Fruit fly (Drosophila melanogaster) whole organism, embryonic: ENCODE data around the gene Ilp6.
A peak's percentile ranks its signal among the peaks of the same experiment; 100 is the strongest.

Experiments used
- BtbVII ChIP-seq: fragments of 200-800 bp; sonication (Bioruptor generic); optimal IDR thresholded peaks from 3 replicates; lab custom pipeline; 2017; ENCODE audit warnings: missing biosample characterization, mild to moderate bottlenecking, missing genetic modification characterization
- CG10267 ChIP-seq: fragments of 200-800 bp; sonication (Bioruptor generic); optimal IDR thresholded peaks from 2 replicates; lab custom pipeline; 2018; ENCODE audit warnings: missing biosample characterization, mild to moderate bottlenecking, missing genetic modification characterization, moderate library complexity
- CG10979 ChIP-seq: fragments of 200-800 bp; sonication (Bioruptor generic); optimal IDR thresholded peaks from 2 replicates; lab custom pipeline; 2018; ENCODE audit warnings: missing biosample characterization, mild to moderate bottlenecking, missing genetic modification characterization, moderate library complexity
- CG11696 ChIP-seq: fragments of 200-800 bp; sonication (Bioruptor generic); IDR thresholded peaks from 2 replicates; pipeline ENCODE4 v1.3.6; 2022; ENCODE audit warnings: missing biosample characterization, missing genetic modification characterization
- CG11723 ChIP-seq: fragments of 200-800 bp; sonication (Bioruptor generic); optimal IDR thresholded peaks from 2 replicates; lab custom pipeline; 2017; ENCODE audit warnings: missing biosample characterization, mild to moderate bottlenecking, missing genetic modification characterization
- CG13894 ChIP-seq: fragments of 200-800 bp; sonication (Bioruptor generic); optimal IDR thresholded peaks from 3 replicates; lab custom pipeline; 2018; ENCODE audit warnings: missing biosample characterization, mild to moderate bottlenecking, missing genetic modification characterization, moderate library complexity
- CG15073 ChIP-seq: fragments of 200-800 bp; sonication (Bioruptor generic); optimal IDR thresholded peaks from 2 replicates; lab custom pipeline; 2016; ENCODE audit warnings: missing biosample characterization, missing genetic modification characterization
- CG17359 ChIP-seq: fragments of 200-800 bp; sonication (Bioruptor generic); optimal IDR thresholded peaks from 3 replicates; lab custom pipeline; 2018; ENCODE audit warnings: missing biosample characterization, mild to moderate bottlenecking, missing genetic modification characterization, moderate library complexity
- CG18262 ChIP-seq: fragments of 200-800 bp; optimal IDR thresholded peaks from 3 replicates; lab custom pipeline; 2019; ENCODE audit warnings: missing biosample characterization, mild to moderate bottlenecking, missing genetic modification characterization, moderate library complexity
- CG18764 ChIP-seq: fragments of 200-800 bp; sonication (Bioruptor generic); optimal IDR thresholded peaks from 3 replicates; lab custom pipeline; 2016; ENCODE audit warnings: missing biosample characterization, missing genetic modification characterization
- CG2678 ChIP-seq: fragments of 200-800 bp; sonication (Bioruptor generic); optimal IDR thresholded peaks from 3 replicates; lab custom pipeline; 2019; ENCODE audit warnings: missing biosample characterization, mild to moderate bottlenecking, missing genetic modification characterization, moderate library complexity
- CG31365 ChIP-seq: fragments of 200-800 bp; sonication (Bioruptor generic); optimal IDR thresholded peaks from 2 replicates; lab custom pipeline; 2018; ENCODE audit warnings: missing biosample characterization, mild to moderate bottlenecking, missing genetic modification characterization
- CG32767 ChIP-seq: fragments of 200-800 bp; sonication (Bioruptor generic); IDR thresholded peaks from 2 replicates; pipeline ENCODE4 v1.3.6; 2022; ENCODE audit warnings: missing biosample characterization, missing genetic modification characterization
- CG34376 ChIP-seq: fragments of 200-800 bp; sonication (Bioruptor generic); optimal IDR thresholded peaks from 2 replicates; lab custom pipeline; 2018; ENCODE audit warnings: missing biosample characterization, mild to moderate bottlenecking, missing genetic modification characterization
- CG3838 ChIP-seq: fragments of 200-800 bp; sonication (Bioruptor generic); optimal IDR thresholded peaks from 3 replicates; lab custom pipeline; 2016; ENCODE audit warnings: missing biosample characterization, missing genetic modification characterization
- CG3847 ChIP-seq: fragments of 200-800 bp; sonication (Bioruptor generic); IDR thresholded peaks from 2 replicates; pipeline ENCODE4 v1.3.6; 2022; ENCODE audit warnings: missing biosample characterization, missing genetic modification characterization
- CG4328 ChIP-seq: fragments of 200-800 bp; sonication (Bioruptor generic); optimal IDR thresholded peaks from 3 replicates; lab custom pipeline; 2017; ENCODE audit warnings: missing biosample characterization, missing genetic modification reagents, missing genetic modification characterization
- CG4404 ChIP-seq: fragments of 200-800 bp; sonication (Bioruptor generic); IDR thresholded peaks from 2 replicates; pipeline ENCODE4 v1.3.6; 2022; ENCODE audit warnings: missing biosample characterization, missing genetic modification characterization
- CG4707 ChIP-seq: fragments of 200-800 bp; sonication (Bioruptor generic); optimal IDR thresholded peaks from 2 replicates; lab custom pipeline; 2018; ENCODE audit warnings: missing biosample characterization, mild to moderate bottlenecking, missing genetic modification characterization, moderate library complexity
- CG5953 ChIP-seq: fragments of 200-800 bp; sonication (Bioruptor generic); IDR thresholded peaks from 2 replicates; pipeline ENCODE4 v1.3.6; 2022; ENCODE audit warnings: missing biosample characterization, missing genetic modification characterization
- CG6854 ChIP-seq: fragments of 200-800 bp; sonication (Bioruptor generic); optimal IDR thresholded peaks from 3 replicates; lab custom pipeline; 2017; ENCODE audit warnings: missing biosample characterization, mild to moderate bottlenecking, missing genetic modification characterization
- CG8290 ChIP-seq, 3 experiments: fragments of 200-800 bp; sonication (Bioruptor generic); optimal IDR thresholded peaks; 2 replicates each; lab custom pipeline; 2016 to 2019; ENCODE audit warnings: missing biosample characterization in 3 of 3, missing genetic modification characterization in 3 of 3, mild to moderate bottlenecking in 2 of 3, moderate library complexity in 1 of 3
- CG9817 ChIP-seq: fragments of 200-800 bp; sonication (Bioruptor generic); optimal IDR thresholded peaks from 2 replicates; lab custom pipeline; 2018; ENCODE audit warnings: missing biosample characterization, mild to moderate bottlenecking, missing genetic modification characterization, moderate library complexity
- CkIIα-i1 ChIP-seq: fragments of 200-800 bp; sonication (Bioruptor generic); IDR thresholded peaks from 2 replicates; pipeline ENCODE4 v1.3.6; 2022; ENCODE audit warnings: missing biosample characterization, missing genetic modification characterization
- D19A ChIP-seq: fragments of 200-800 bp; optimal IDR thresholded peaks from 3 replicates; lab custom pipeline; 2019; ENCODE audit warnings: missing biosample characterization, mild to moderate bottlenecking, missing genetic modification characterization, moderate library complexity
- Meics ChIP-seq: fragments of 200-800 bp; sonication (Bioruptor generic); optimal IDR thresholded peaks from 2 replicates; lab custom pipeline; 2017; ENCODE audit warnings: missing biosample characterization, mild to moderate bottlenecking, missing genetic modification characterization
- Nf-YB ChIP-seq: fragments of 200-800 bp; sonication (Bioruptor generic); optimal IDR thresholded peaks from 3 replicates; lab custom pipeline; 2019; ENCODE audit warnings: missing biosample characterization, mild to moderate bottlenecking, missing genetic modification characterization, moderate library complexity
- Oli ChIP-seq: fragments of 200-800 bp; sonication (Bioruptor generic); optimal IDR thresholded peaks from 2 replicates; lab custom pipeline; 2018; ENCODE audit warnings: missing biosample characterization, mild to moderate bottlenecking, missing genetic modification characterization, moderate library complexity
- Six4 ChIP-seq: fragments of 200-800 bp; sonication (Bioruptor generic); optimal IDR thresholded peaks from 2 replicates; lab custom pipeline; 2016; ENCODE audit warnings: missing biosample characterization, missing genetic modification characterization
- Sry-δ ChIP-seq: fragments of 200-800 bp; sonication (Bioruptor generic); optimal IDR thresholded peaks from 2 replicates; lab custom pipeline; 2016; ENCODE audit warnings: missing biosample characterization, missing genetic modification characterization
- Usf ChIP-seq: fragments of 200-800 bp; sonication (Bioruptor generic); optimal IDR thresholded peaks from 2 replicates; lab custom pipeline; 2017; ENCODE audit warnings: missing genotype, missing biosample characterization, missing genetic modification characterization
- cg ChIP-seq: fragments of 200-800 bp; sonication (Bioruptor generic); optimal IDR thresholded peaks from 3 replicates; lab custom pipeline; 2019; ENCODE audit warnings: missing biosample characterization, mild to moderate bottlenecking, missing genetic modification characterization, moderate library complexity
- corto ChIP-seq: fragments of 200-800 bp; sonication (Bioruptor generic); optimal IDR thresholded peaks from 2 replicates; lab custom pipeline; 2016; ENCODE audit warnings: missing biosample characterization, mild to moderate bottlenecking, missing genetic modification characterization, moderate library complexity
- exex ChIP-seq: fragments of 200-800 bp; sonication (Bioruptor generic); optimal IDR thresholded peaks from 4 replicates; lab custom pipeline; 2018; ENCODE audit warnings: missing biosample characterization, mild to moderate bottlenecking, missing genetic modification characterization, moderate library complexity
- fd102C ChIP-seq: fragments of 200-800 bp; sonication (Bioruptor generic); optimal IDR thresholded peaks from 2 replicates; lab custom pipeline; 2018; ENCODE audit warnings: missing biosample characterization, mild to moderate bottlenecking, missing genetic modification characterization, moderate library complexity
- hkb ChIP-seq, 2 experiments: fragments of 200-800 bp in 1 of 2; fragments of >200 bp in 1 of 2; sonication (Bioruptor generic) in 1 of 2; IDR thresholded peaks in 1 of 2; optimal IDR thresholded peaks in 1 of 2; 2 replicates each; pipeline versions ENCODE4 v1.3.6 to Lab custom; 2017 to 2022; ENCODE audit warnings: missing biosample characterization in 1 of 2, missing genetic modification characterization in 1 of 2
- lab ChIP-seq: fragments of 200-800 bp; sonication (Bioruptor generic); optimal IDR thresholded peaks from 3 replicates; lab custom pipeline; 2017; ENCODE audit warnings: missing biosample characterization, missing genetic modification characterization, mild to moderate bottlenecking, moderate library complexity, missing genetic modification reagents
- lbe ChIP-seq: fragments of 200-800 bp; sonication (Bioruptor generic); optimal IDR thresholded peaks from 2 replicates; lab custom pipeline; 2016; ENCODE audit warnings: missing biosample characterization, mild to moderate bottlenecking, missing genetic modification characterization
- lilli ChIP-seq: fragments of 200-800 bp; sonication (Bioruptor generic); optimal IDR thresholded peaks from 3 replicates; lab custom pipeline; 2016; ENCODE audit warnings: missing biosample characterization, missing genetic modification characterization
- otp ChIP-seq: fragments of 200-800 bp; sonication (Bioruptor generic); IDR thresholded peaks from 3 replicates; pipeline ENCODE4, ENCODE4 v1.3.6; 2022; ENCODE audit warnings: missing biosample characterization, missing genetic modification characterization
- psq ChIP-seq: fragments of 200-800 bp; sonication (Bioruptor generic); optimal IDR thresholded peaks from 2 replicates; lab custom pipeline; 2017; ENCODE audit warnings: missing biosample characterization, missing genetic modification characterization
- pum ChIP-seq: fragments of 200-800 bp; sonication (Bioruptor generic); optimal IDR thresholded peaks from 2 replicates; lab custom pipeline; 2016; ENCODE audit warnings: missing biosample characterization, missing genetic modification characterization
- pzg ChIP-seq: fragments of 200-800 bp; sonication (Bioruptor generic); optimal IDR thresholded peaks from 3 replicates; lab custom pipeline; 2018; ENCODE audit warnings: missing biosample characterization, mild to moderate bottlenecking, missing genetic modification characterization, moderate library complexity
- schlank ChIP-seq: fragments of 200-800 bp; sonication (Bioruptor generic); optimal IDR thresholded peaks from 2 replicates; lab custom pipeline; 2018; ENCODE audit warnings: missing biosample characterization, mild to moderate bottlenecking, missing genetic modification characterization
- sim ChIP-seq: fragments of 200-800 bp; sonication (Bioruptor generic); IDR thresholded peaks from 2 replicates; pipeline ENCODE4 v1.3.6; 2022; ENCODE audit warnings: missing biosample characterization, missing genetic modification characterization
- sima ChIP-seq: fragments of 200-800 bp; sonication (Bioruptor generic); optimal IDR thresholded peaks from 2 replicates; lab custom pipeline; 2016; ENCODE audit warnings: missing biosample characterization, missing genetic modification characterization
- tll ChIP-seq, 2 experiments: fragments of 200-800 bp in 1 of 2; fragments of >200 bp in 1 of 2; sonication (Bioruptor generic) in 1 of 2; optimal IDR thresholded peaks; 2 replicates each; lab custom pipeline; 2017 to 2019; ENCODE audit warnings: missing biosample characterization in 2 of 2, missing genetic modification characterization in 2 of 2, mild to moderate bottlenecking in 1 of 2, moderate library complexity in 1 of 2
- unpg ChIP-seq: fragments of 200-800 bp; sonication (Bioruptor generic); optimal IDR thresholded peaks from 3 replicates; lab custom pipeline; 2018; ENCODE audit warnings: missing biosample characterization, mild to moderate bottlenecking, missing genetic modification characterization, moderate library complexity

The Ilp6 gene

dm6 chrX:2298708-2299370 lies 35.6 kb downstream of the Ilp6 start (continued):
- TF ChIP-seq CG3847 (peak; percentile 48), CG32767 (GFP tag; lab: Robert Waterston, UW) (peak; percentile 83), CG34376 (GFP tag; lab: Kevin White, UChicago) (no peak), pzg (GFP tag; lab: Kevin White, UChicago) (no peak), CG6854 (peak; percentile 20), CG13894 (tag; lab: Kevin White, UChicago) (no peak), fd102C (GFP tag; lab: Kevin White, UChicago) (peak; percentile 90), sim (GFP tag; lab: Robert Waterston, UW) (peak; percentile 73), otp (GFP tag; lab: Robert Waterston, UW) (peak; percentile 93), BtbVII (GFP tag; lab: Kevin White, UChicago) (peak; percentile 15), CG5953 (peak; percentile 77), psq (GFP tag; lab: Kevin White, UChicago) (peak; percentile 40), CG3838 (GFP tag; lab: Kevin White, UChicago) (peak; percentile 41), CkIIα-i1 (GFP tag; lab: Robert Waterston, UW) (no peak), CG17359 (tag; lab: Kevin White, UChicago) (peak; percentile 84), CG11723 (GFP tag; lab: Kevin White, UChicago) (peak; percentile 72), Oli (peak; percentile 75), exex (tag; lab: Kevin White, UChicago) (no peak), Nf-YB (peak; percentile 75), CG8290 (GFP tag; optimal IDR thresholded peaks at IDR 0.05; lab: Kevin White, UChicago) (peak; percentile 77), CG8290 (tag; optimal IDR thresholded peaks at IDR 0.05; lab: Kevin White, UChicago) (peak; percentile 54 to 75), CG31365 (peak; percentile 34), hkb (optimal IDR thresholded peaks at IDR 0.05; lab: Kevin White, UChicago) (no peak), hkb (GFP tag; IDR thresholded peaks at IDR 0.05; lab: Robert Waterston, UW) (peak; percentile 87), tll (GFP tag; optimal IDR thresholded peaks at IDR 0.05; lab: Kevin White, UChicago) (peak in 1 of 2 experiments; percentile 75), Usf (GFP tag; lab: Kevin White, UChicago) (peak; percentile 53), pum (GFP tag; lab: Kevin White, UChicago) (peak; percentile 77), CG11696 (GFP tag; lab: Robert Waterston, UW) (peak; percentile 26; the same call in 1 of the 2 replicates), CG10267 (tag; lab: Kevin White, UChicago) (peak; percentile 83), Meics (GFP tag; lab: Kevin White, UChicago) (peak; percentile 27), sima (peak; percentile 5), lab (GFP tag; lab: Kevin White, UChicago) (peak; percentile 74), Six4 (GFP tag; lab: Kevin White, UChicago) (peak; percentile 76), CG4328 (GFP tag; lab: Kevin White, UChicago) (no peak), CG18262 (peak; percentile 93), CG15073 (GFP tag; lab: Kevin White, UChicago) (peak; percentile 42), CG2678 (peak; percentile 74), CG4404 (peak; percentile 61), CG9817 (tag; lab: Kevin White, UChicago) (peak; percentile 19), CG18764 (peak; percentile 66), lbe (GFP tag; lab: Kevin White, UChicago) (peak; percentile 91), CG10979 (tag; lab: Kevin White, UChicago) (peak; percentile 90), cg (GFP tag; lab: Kevin White, UChicago) (peak; percentile 82), Sry-δ (GFP tag; lab: Kevin White, UChicago) (peak; percentile 34), lilli (GFP tag; lab: Kevin White, UChicago) (peak; percentile 75), D19A (tag; lab: Kevin White, UChicago) (peak; percentile 81), CG4707 (GFP tag; lab: Kevin White, UChicago) (peak; percentile 79), unpg (GFP tag; lab: Kevin White, UChicago) (peak; percentile 89), corto (GFP tag; lab: Kevin White, UChicago) (peak; percentile 75), schlank (tag; lab: Kevin White, UChicago) (peak; percentile 3)
